Worm (Caenorhabditis elegans) whole organism, L4 larva: Measurements from ENCODE around the gene ugt-60.
A peak's percentile ranks its signal among the peaks of the same experiment; 100 is the strongest.

Experiments used
- D1046.2 ChIP-seq: fragments of 200-800 bp; sonication (Bioruptor generic); IDR thresholded peaks from 2 replicates; pipeline ENCODE4 v1.3.6; 2022; ENCODE audit warnings: missing genetic modification characterization, missing compliant biosample characterization
- F10B5.3 ChIP-seq: sonication (generic microtip); optimal IDR thresholded peaks from 2 replicates; lab custom pipeline; 2016; ENCODE audit warnings: mild to moderate bottlenecking, missing genetic modification characterization, missing compliant biosample characterization
- F37D6.2 ChIP-seq: sonication (generic microtip); optimal IDR thresholded peaks from 2 replicates; lab custom pipeline; 2016; ENCODE audit warnings: mild to moderate bottlenecking, missing genetic modification characterization, missing compliant biosample characterization
- F44E2.7 ChIP-seq: fragments of 200-800 bp; sonication (Bioruptor generic); IDR thresholded peaks from 2 replicates; pipeline ENCODE4 v2.1.2; 2022; ENCODE audit warnings: missing genetic modification characterization, missing compliant biosample characterization
- F49E8.2 ChIP-seq: sonication (generic microtip); optimal IDR thresholded peaks from 2 replicates; lab custom pipeline; 2016; ENCODE audit warnings: missing compliant biosample characterization, mild to moderate bottlenecking, missing genetic modification characterization, borderline replicate concordance
- Y105C5A.15 ChIP-seq: fragments of 200-800 bp; sonication (Bioruptor generic); IDR thresholded peaks from 2 replicates; pipeline ENCODE4 v1.3.6; 2022; ENCODE audit warnings: missing genetic modification characterization, missing compliant biosample characterization
- Y48G9A.11 ChIP-seq: fragments of 200-800 bp; sonication (Bioruptor generic); IDR thresholded peaks from 2 replicates; pipeline ENCODE4 v1.3.6; 2022; ENCODE audit warnings: missing genetic modification reagents, missing genetic modification characterization, missing compliant biosample characterization
- ZK337.2 ChIP-seq: fragments of 200-800 bp; sonication (Bioruptor generic); IDR thresholded peaks from 2 replicates; pipeline ENCODE4 v1.3.6; 2022; ENCODE audit warnings: missing genetic modification reagents, missing genetic modification characterization, missing compliant biosample characterization
- ZK546.5 ChIP-seq, 2 experiments: sonication (generic microtip); optimal IDR thresholded peaks; 2 replicates each; lab custom pipeline; 2017; ENCODE audit warnings: missing biosample characterization in 2 of 2, missing genetic modification characterization in 2 of 2
- ama-1 ChIP-seq: fragments of 150-350 bp; optimal IDR thresholded peaks from 2 replicates; lab custom pipeline; 2014; ENCODE audit warnings: inconsistent platforms, mixed read lengths
- attf-4 ChIP-seq: sonication (generic microtip); optimal IDR thresholded peaks from 3 replicates; lab custom pipeline; 2017; ENCODE audit warnings: missing biosample characterization, missing genetic modification characterization
- ceh-20 ChIP-seq: fragments of 200-800 bp; sonication (Bioruptor generic); IDR thresholded peaks from 2 replicates; pipeline ENCODE4 v1.3.6; 2022; ENCODE audit warnings: missing genetic modification reagents, missing genetic modification characterization, missing compliant biosample characterization
- ceh-28 ChIP-seq: fragments of 150-350 bp; optimal IDR thresholded peaks from 2 replicates; lab custom pipeline; 2014; ENCODE audit warnings: missing biosample characterization, missing genetic modification reagents, missing genetic modification characterization
- ceh-32 ChIP-seq: sonication (generic microtip); optimal IDR thresholded peaks from 2 replicates; lab custom pipeline; 2016; ENCODE audit warnings: mild to moderate bottlenecking, missing genetic modification characterization, missing compliant biosample characterization; ENCODE audit not compliant: poor library complexity
- ceh-44 ChIP-seq: fragments of 200-800 bp; sonication (Bioruptor generic); IDR thresholded peaks from 2 replicates; pipeline ENCODE4 v1.3.6; 2022; ENCODE audit warnings: missing genetic modification reagents, missing genetic modification characterization, missing compliant biosample characterization
- ceh-62 ChIP-seq: sonication (generic microtip); optimal IDR thresholded peaks from 2 replicates; lab custom pipeline; 2017; ENCODE audit warnings: missing biosample characterization, missing genetic modification characterization
- daf-16 ChIP-seq, 3 experiments: sonication (generic microtip); optimal IDR thresholded peaks; 2 replicates each; lab custom pipeline; 2016 to 2017; ENCODE audit warnings: missing genetic modification characterization in 3 of 3, missing genetic modification reagents in 3 of 3, mild to moderate bottlenecking in 2 of 3, missing compliant biosample characterization in 2 of 3, missing biosample characterization in 1 of 3, moderate library complexity in 1 of 3
- daf-19 ChIP-seq: fragments of 200-800 bp; sonication (Bioruptor generic); conservative IDR thresholded peaks from 2 replicates; pipeline ENCODE4 v1.3.6; 2022; ENCODE audit warnings: missing genetic modification characterization, missing compliant biosample characterization
- daf-8 ChIP-seq: fragments of 200-800 bp; sonication (Bioruptor generic); IDR thresholded peaks from 2 replicates; pipeline ENCODE4 v1.3.6; 2022; ENCODE audit warnings: missing genetic modification characterization, missing compliant biosample characterization
- dmd-6 ChIP-seq: fragments of 200-800 bp; sonication (Bioruptor generic); IDR thresholded peaks from 2 replicates; pipeline ENCODE4 v1.3.6; 2022; ENCODE audit warnings: missing genetic modification reagents, missing genetic modification characterization, missing compliant biosample characterization
- dmd-8 ChIP-seq: fragments of 200-800 bp; sonication (Bioruptor generic); IDR thresholded peaks from 2 replicates; pipeline ENCODE4 v1.3.6; 2022; ENCODE audit warnings: missing genetic modification characterization, missing compliant biosample characterization
- duxl-1 ChIP-seq: sonication (generic microtip); optimal IDR thresholded peaks from 2 replicates; lab custom pipeline; 2016; ENCODE audit warnings: mild to moderate bottlenecking, missing genetic modification characterization, moderate library complexity, missing compliant biosample characterization; ENCODE audit not compliant: poor library complexity
- dve-1 ChIP-seq: sonication (generic microtip); optimal IDR thresholded peaks from 2 replicates; lab custom pipeline; 2017; ENCODE audit warnings: antibody characterized with exemption, mild to moderate bottlenecking, missing genetic modification characterization, missing compliant biosample characterization; ENCODE audit not compliant: insufficient read depth
- egl-43 ChIP-seq: fragments of 200-800 bp; sonication (Bioruptor generic); IDR thresholded peaks from 2 replicates; pipeline ENCODE4 v1.3.6; 2022; ENCODE audit warnings: missing genetic modification reagents, missing genetic modification characterization, missing compliant biosample characterization
- fkh-10 ChIP-seq: fragments of 150-350 bp; optimal IDR thresholded peaks from 2 replicates; lab custom pipeline; 2014; ENCODE audit warnings: missing biosample characterization, missing genetic modification reagents, missing genetic modification characterization
- fos-1 ChIP-seq: fragments of 150-350 bp; optimal IDR thresholded peaks from 2 replicates; lab custom pipeline; 2014; ENCODE audit warnings: missing biosample characterization, missing genetic modification characterization
- hif-1 ChIP-seq, 2 experiments: sonication (generic microtip); optimal IDR thresholded peaks; 2 replicates each; lab custom pipeline; 2016 to 2017; ENCODE audit warnings: missing compliant biosample characterization in 2 of 2, missing genetic modification characterization in 2 of 2, missing genetic modification reagents in 2 of 2, missing genotype in 2 of 2, mild to moderate bottlenecking in 1 of 2
- hlh-11 ChIP-seq: fragments of 200-800 bp; sonication (Bioruptor generic); optimal IDR thresholded peaks from 2 replicates; lab custom pipeline; 2018; ENCODE audit warnings: mild to moderate bottlenecking, missing genetic modification characterization, missing compliant biosample characterization
- lin-1 ChIP-seq: fragments of 200-800 bp; sonication (Bioruptor generic); IDR thresholded peaks from 2 replicates; pipeline ENCODE4 v1.3.6; 2022; ENCODE audit warnings: missing genetic modification reagents, missing genetic modification characterization, missing compliant biosample characterization
- lir-3 ChIP-seq: sonication (generic microtip); optimal IDR thresholded peaks from 2 replicates; lab custom pipeline; 2016; ENCODE audit warnings: mild to moderate bottlenecking, missing genetic modification characterization, missing compliant biosample characterization
- madf-9 ChIP-seq: fragments of 200-800 bp; sonication (Bioruptor generic); conservative IDR thresholded peaks from 2 replicates; pipeline ENCODE4 v1.3.6; 2022; ENCODE audit warnings: missing genetic modification reagents, missing genetic modification characterization, missing compliant biosample characterization
- mdt-29 ChIP-seq: fragments of 200-800 bp; sonication (Bioruptor generic); IDR thresholded peaks from 2 replicates; pipeline ENCODE4 v1.3.6; 2022; ENCODE audit warnings: missing genetic modification reagents, missing genetic modification characterization, missing compliant biosample characterization
- nhr-102 ChIP-seq: sonication (generic microtip); optimal IDR thresholded peaks from 2 replicates; lab custom pipeline; 2016; ENCODE audit warnings: mild to moderate bottlenecking, missing genetic modification characterization, moderate library complexity, missing compliant biosample characterization
- nhr-11 ChIP-seq: fragments of 150-350 bp; optimal IDR thresholded peaks from 2 replicates; lab custom pipeline; 2014; ENCODE audit warnings: missing biosample characterization, missing genetic modification characterization
- nhr-111 ChIP-seq: fragments of 200-800 bp; sonication (Bioruptor generic); optimal IDR thresholded peaks from 2 replicates; lab custom pipeline; 2018; ENCODE audit warnings: mild to moderate bottlenecking, missing genetic modification characterization, missing compliant biosample characterization
- nhr-237 ChIP-seq: sonication (generic microtip); optimal IDR thresholded peaks from 2 replicates; lab custom pipeline; 2017; ENCODE audit warnings: missing biosample characterization, missing genetic modification characterization
- nhr-25 ChIP-seq: sonication (generic microtip); optimal IDR thresholded peaks from 2 replicates; lab custom pipeline; 2017; ENCODE audit warnings: missing genetic modification characterization, mild to moderate bottlenecking, missing compliant biosample characterization, antibody characterized with exemption, moderate library complexity, borderline replicate concordance; ENCODE audit not compliant: insufficient read depth
- nhr-28 ChIP-seq: fragments of 150-350 bp; optimal IDR thresholded peaks from 2 replicates; lab custom pipeline; 2014; ENCODE audit warnings: missing biosample characterization, missing genetic modification characterization
- nhr-41 ChIP-seq: fragments of 200-800 bp; sonication (Bioruptor generic); IDR thresholded peaks from 2 replicates; pipeline ENCODE4 v1.3.6; 2022; ENCODE audit warnings: missing genetic modification reagents, missing genetic modification characterization, missing compliant biosample characterization
- php-3 ChIP-seq: fragments of 200-800 bp; sonication (Bioruptor generic); IDR thresholded peaks from 2 replicates; pipeline ENCODE4 v1.3.6; 2022; ENCODE audit warnings: missing genetic modification reagents, missing genetic modification characterization, missing compliant biosample characterization
- snpc-1.2 ChIP-seq: fragments of 200-800 bp; sonication (Bioruptor generic); IDR thresholded peaks from 2 replicates; pipeline ENCODE4 v1.3.6; 2022; ENCODE audit warnings: missing genetic modification reagents, missing genetic modification characterization, missing compliant biosample characterization
- snpc-4 ChIP-seq: fragments of 150-350 bp; optimal IDR thresholded peaks from 2 replicates; lab custom pipeline; 2014; ENCODE audit warnings: missing biosample characterization, missing genetic modification characterization
- spr-1 ChIP-seq: sonication (generic microtip); optimal IDR thresholded peaks from 2 replicates; lab custom pipeline; 2016; ENCODE audit warnings: mild to moderate bottlenecking, missing genetic modification characterization, missing compliant biosample characterization
- tag-97 ChIP-seq: fragments of 200-800 bp; sonication (Bioruptor generic); IDR thresholded peaks from 2 replicates; pipeline ENCODE4 v1.3.6; 2022; ENCODE audit warnings: missing genetic modification characterization, missing compliant biosample characterization
- unc-130 ChIP-seq: sonication (generic microtip); optimal IDR thresholded peaks from 2 replicates; lab custom pipeline; 2016; ENCODE audit warnings: missing genetic modification reagents, missing genetic modification characterization, missing compliant biosample characterization
- zfp-2 ChIP-seq: sonication (generic microtip); optimal IDR thresholded peaks from 2 replicates; lab custom pipeline; 2016; ENCODE audit warnings: mild to moderate bottlenecking, missing genetic modification characterization, missing compliant biosample characterization
- zfp-3 ChIP-seq: fragments of 200-800 bp; sonication (Bioruptor generic); conservative IDR thresholded peaks from 2 replicates; pipeline ENCODE4 v1.3.6; 2022; ENCODE audit warnings: missing genetic modification reagents, missing genetic modification characterization, missing compliant biosample characterization
- zip-2 ChIP-seq: fragments of 150-350 bp; optimal IDR thresholded peaks from 2 replicates; lab custom pipeline; 2014; ENCODE audit warnings: missing biosample characterization, missing genetic modification characterization
- ztf-7 ChIP-seq: fragments of 150-350 bp; optimal IDR thresholded peaks from 2 replicates; lab custom pipeline; 2014; ENCODE audit warnings: missing biosample characterization, missing genetic modification characterization

ugt-60 gene

ce11 chrIII:9703747-9704605 is 25.1 kb upstream of the ugt-60 start:
- TF ChIP-seq zip-2 (tag; lab: Kevin White, UChicago): no peak
- TF ChIP-seq snpc-1.2 (GFP tag; lab: Robert Waterston, UW): no peak
- TF ChIP-seq F10B5.3 (tag; lab: Kevin White, UChicago): no peak
- peak; percentile 16 for TF ChIP-seq fkh-10 (GFP tag; lab: Kevin White, UChicago)
- TF ChIP-seq lin-1 (GFP tag; lab: Robert Waterston, UW): no peak
- TF ChIP-seq ceh-28 (tag; lab: Kevin White, UChicago): no peak
- TF ChIP-seq nhr-111 (GFP tag; lab: Kevin White, UChicago): no peak
- no peak for TF ChIP-seq F44E2.7 (GFP tag; lab: Robert Waterston, UW)
- TF ChIP-seq php-3: no peak
- TF ChIP-seq egl-43 (GFP tag; lab: Robert Waterston, UW): 0 out of 2 replicates have a peak, but pooled peaks have one; percentile 14
- TF ChIP-seq lir-3 (tag; lab: Kevin White, UChicago): no peak
- peak; percentile 35; the same call in 1 of the 2 replicates for TF ChIP-seq dmd-6 (GFP tag; lab: Robert Waterston, UW)
- no peak for TF ChIP-seq nhr-41 (GFP tag; lab: Robert Waterston, UW)
- no peak for TF ChIP-seq F49E8.2 (tag; lab: Kevin White, UChicago)
- no peak for TF ChIP-seq ceh-20
- TF ChIP-seq daf-19: no peak
- no peak for TF ChIP-seq ceh-62 (tag; lab: Kevin White, UChicago)
- TF ChIP-seq attf-4 (tag; lab: Kevin White, UChicago): no peak
- no peak for TF ChIP-seq ztf-7 (tag; lab: Kevin White, UChicago)
- TF ChIP-seq nhr-25: no peak
- TF ChIP-seq F37D6.2 (tag; lab: Kevin White, UChicago): peak; percentile 13
- no peak for TF ChIP-seq dmd-8 (GFP tag; lab: Robert Waterston, UW)
- TF ChIP-seq ceh-32 (tag; lab: Kevin White, UChicago): no peak
- TF ChIP-seq nhr-237 (tag; lab: Kevin White, UChicago): no peak
- no peak for TF ChIP-seq nhr-102 (tag; lab: Kevin White, UChicago)
- peak; percentile 18 for TF ChIP-seq spr-1
- TF ChIP-seq dve-1 (tag; lab: Kevin White, UChicago): peak; percentile 55
- TF ChIP-seq zfp-3 (GFP tag; lab: Robert Waterston, UW): no peak
- peak; percentile 39 for TF ChIP-seq hlh-11 (tag; lab: Kevin White, UChicago)
- TF ChIP-seq hif-1 (tag; optimal IDR thresholded peaks at IDR 0.05; lab: Kevin White, UChicago): peak in 1 of 2 experiments; percentile 32
- no peak for TF ChIP-seq fos-1 (tag; lab: Kevin White, UChicago)
- TF ChIP-seq daf-16 (GFP tag; optimal IDR thresholded peaks at IDR 0.05; lab: Kevin White, UChicago): no peak
- TF ChIP-seq daf-16 (tag; optimal IDR thresholded peaks at IDR 0.05; lab: Kevin White, UChicago): peak; percentile 11
- TF ChIP-seq snpc-4 (tag; lab: Kevin White, UChicago): no peak
- no peak for TF ChIP-seq duxl-1
- no peak for TF ChIP-seq D1046.2 (GFP tag; lab: Robert Waterston, UW)
- no peak for TF ChIP-seq ZK546.5 (tag; optimal IDR thresholded peaks at IDR 0.05; lab: Kevin White, UChicago)
- TF ChIP-seq Y48G9A.11 (GFP tag; lab: Robert Waterston, UW): no peak
- TF ChIP-seq tag-97 (GFP tag; lab: Robert Waterston, UW): no peak
- no peak for TF ChIP-seq ceh-44 (GFP tag; lab: Robert Waterston, UW)
- no peak for TF ChIP-seq madf-9 (GFP tag; lab: Robert Waterston, UW)
- no peak for TF ChIP-seq zfp-2 (tag; lab: Kevin White, UChicago)
- TF ChIP-seq Y105C5A.15 (GFP tag; lab: Robert Waterston, UW): 0 out of 2 replicates have a peak, but pooled peaks have one; percentile 5
- TF ChIP-seq daf-8: no peak
- no peak for TF ChIP-seq unc-130 (GFP tag; lab: Kevin White, UChicago)
- peak; percentile 54 for TF ChIP-seq nhr-28
- TF ChIP-seq mdt-29 (GFP tag; lab: Robert Waterston, UW): no peak
- no peak for TF ChIP-seq ama-1
- TF ChIP-seq ZK337.2: no peak
- TF ChIP-seq nhr-11: peak; percentile 40
